Fruit fly (Drosophila melanogaster): ENCODE data around the gene jigr1.

The jigr1 gene

dm6 chr3R:25640463-25640862 is 2.8 kb downstream of the jigr1 start (continued):
- peak; percentile 4 for TF ChIP-seq CG12104 (GFP tag; optimal IDR thresholded peaks at IDR 0.05)
- peak; percentile 60 for TF ChIP-seq Oli (tag; optimal IDR thresholded peaks at IDR 0.05)
- TF ChIP-seq cg (GFP tag; optimal IDR thresholded peaks at IDR 0.05), result no peak
- 0 out of 3 replicates have a peak, but pooled peaks have one; percentile 23 for TF ChIP-seq gce (GFP tag; IDR thresholded peaks at IDR 0.05)
- peak; percentile 70 for TF ChIP-seq CG4360 (GFP tag; IDR thresholded peaks at IDR 0.05)
- TF ChIP-seq Opbp (GFP tag; IDR thresholded peaks at IDR 0.05; ENCODE audit: partially characterized antibody), result no peak
- TF ChIP-seq CG11695 (GFP tag; IDR thresholded peaks at IDR 0.05), result peak; percentile 60; the same call in 2 of the 3 replicates
- no peak for TF ChIP-seq fru (optimal IDR thresholded peaks at IDR 0.05)
- no peak for TF ChIP-seq CG13894 (tag; optimal IDR thresholded peaks at IDR 0.05)
- TF ChIP-seq zfh2 (GFP tag; optimal IDR thresholded peaks at IDR 0.05), result no peak
- no peak for TF ChIP-seq Atf3 (GFP tag; optimal IDR thresholded peaks at IDR 0.05)
- no peak for TF ChIP-seq CG4617 (GFP tag; optimal IDR thresholded peaks at IDR 0.05; ENCODE audit: borderline replicate concordance)
- no peak for TF ChIP-seq Optix (GFP tag; IDR thresholded peaks at IDR 0.05)
- peak; percentile 73 for TF ChIP-seq CG18262 (tag; optimal IDR thresholded peaks at IDR 0.05)
- TF ChIP-seq pan (optimal IDR thresholded peaks at IDR 0.05), result no peak
- TF ChIP-seq pan (GFP tag; optimal IDR thresholded peaks at IDR 0.05 in 1 of 2, IDR thresholded peaks at IDR 0.05 in 1 of 2), result peak in 1 of 2 experiments; percentile 59
- peak; percentile 82 for TF ChIP-seq ara (GFP tag; IDR thresholded peaks at IDR 0.05)
- no peak for TF ChIP-seq CG14965 (GFP tag; optimal IDR thresholded peaks at IDR 0.05; ENCODE audit: borderline replicate concordance)
- peak; percentile 21 for TF ChIP-seq ATbp (GFP tag; optimal IDR thresholded peaks at IDR 0.05)
- TF ChIP-seq Poxn (GFP tag; IDR thresholded peaks at IDR 0.05), result no peak
- TF ChIP-seq sr (GFP tag; IDR thresholded peaks at IDR 0.05), result no peak
- TF ChIP-seq zfh1 (GFP tag; IDR thresholded peaks at IDR 0.05), result peak; percentile 87
- TF ChIP-seq CG10654 (GFP tag; optimal IDR thresholded peaks at IDR 0.05), result peak; percentile 38
- no peak for TF ChIP-seq CG14014 (GFP tag; IDR thresholded peaks at IDR 0.05)
- TF ChIP-seq CG17612 (GFP tag; IDR thresholded peaks at IDR 0.05), result no peak
- TF ChIP-seq BEAF-32 (GFP tag; optimal IDR thresholded peaks at IDR 0.05), result no peak
- TF ChIP-seq CG10565 (GFP tag; optimal IDR thresholded peaks at IDR 0.05), result no peak
- TF ChIP-seq Sox102F (GFP tag; optimal IDR thresholded peaks at IDR 0.05), result peak; percentile 60
- no peak for TF ChIP-seq YL-1 (GFP tag; optimal IDR thresholded peaks at IDR 0.05)
- TF ChIP-seq gsb (GFP tag; IDR thresholded peaks at IDR 0.05), result no peak
- peak; percentile 52 for TF ChIP-seq trem (tag; optimal IDR thresholded peaks at IDR 0.05)
- TF ChIP-seq Sin3A (optimal IDR thresholded peaks at IDR 0.05), result no peak
- peak; percentile 56 for TF ChIP-seq CG7271 (tag; optimal IDR thresholded peaks at IDR 0.05)
- no peak for TF ChIP-seq CG7987 (GFP tag; optimal IDR thresholded peaks at IDR 0.05)
- TF ChIP-seq CG4404 (GFP tag; IDR thresholded peaks at IDR 0.05), result peak; percentile 75
- TF ChIP-seq CG43689 (GFP tag; IDR thresholded peaks at IDR 0.05), result no peak
- peak; percentile 21 for TF ChIP-seq CG2202 (tag; optimal IDR thresholded peaks at IDR 0.05)
- TF ChIP-seq Chrac-16 (GFP tag; optimal IDR thresholded peaks at IDR 0.05), result peak; percentile 41
- peak; percentile 72 for TF ChIP-seq CG8924 (tag; optimal IDR thresholded peaks at IDR 0.05)
- peak in 1 of 2 experiments; percentile 4 for TF ChIP-seq tll (GFP tag; optimal IDR thresholded peaks at IDR 0.05)
- no peak for TF ChIP-seq bbx (GFP tag; IDR thresholded peaks at IDR 0.05; ENCODE audit: partially characterized antibody)
- TF ChIP-seq CG31224 (GFP tag; IDR thresholded peaks at IDR 0.05), result no peak
- TF ChIP-seq dpn (GFP tag; optimal IDR thresholded peaks at IDR 0.05), result peak; percentile 24 to 31
- TF ChIP-seq Hand (GFP tag; optimal IDR thresholded peaks at IDR 0.05), result no peak
- no peak for TF ChIP-seq CG7928 (GFP tag; optimal IDR thresholded peaks at IDR 0.05)
- peak; percentile 16 for TF ChIP-seq mam (GFP tag; optimal IDR thresholded peaks at IDR 0.05)
- TF ChIP-seq Abd-B (GFP tag; optimal IDR thresholded peaks at IDR 0.05), result peak; percentile 42
- no peak for TF ChIP-seq Oaz (GFP tag; IDR thresholded peaks at IDR 0.05)
- TF ChIP-seq CG6683 (GFP tag; optimal IDR thresholded peaks at IDR 0.05), result no peak
- no peak for TF ChIP-seq en (GFP tag; optimal IDR thresholded peaks at IDR 0.05)
- TF ChIP-seq gsb-n (tag; optimal IDR thresholded peaks at IDR 0.05), result peak; percentile 13
- no peak for TF ChIP-seq ham (GFP tag; IDR thresholded peaks at IDR 0.05)
